Worm (Caenorhabditis elegans): ENCODE measurements around the gene C38C5.1.
A peak's percentile ranks its signal among the peaks of the same experiment; 100 is the strongest.

Gene C38C5.1

ce11 chrX:5518352-5518751 lies 39.5 kb upstream of the C38C5.1 start:
- TF ChIP-seq med-1 (GFP tag; optimal IDR thresholded peaks at IDR 0.05; ENCODE audit: insufficient read depth) (no peak), ref-1 (GFP tag; conservative IDR thresholded peaks at IDR 0.05) (no peak), klf-2 (GFP tag; conservative IDR thresholded peaks at IDR 0.05) (no peak), ztf-23 (GFP tag; IDR thresholded peaks at IDR 0.05) (no peak), ztf-29 (GFP tag; IDR thresholded peaks at IDR 0.05) (no peak), tab-1 (GFP tag; IDR thresholded peaks at IDR 0.05) (peak; percentile 60; the same call in 1 of the 2 replicates), flt-1 (GFP tag; IDR thresholded peaks at IDR 0.05) (no peak; the same call in 1 of the 2 replicates), cog-1 (tag; optimal IDR thresholded peaks at IDR 0.05) (peak; percentile 31), T22C8.4 (GFP tag; IDR thresholded peaks at IDR 0.05) (no peak)

- no peak for TF ChIP-seq cog-1 (tag; optimal IDR thresholded peaks at IDR 0.05)
These were observed 38.3 kb upstream of the C38C5.1 start for ce11 chrX:5519567-5519966.

ce11 chrX:5522769-5523601 lies 34.9 kb upstream of the C38C5.1 start, which contains the start of gene mboa-3:
Gene mboa-3 (minus strand): TSS chrX:5522819.
- no peak for TF ChIP-seq ztf-23 (GFP tag; IDR thresholded peaks at IDR 0.05)
- no peak for TF ChIP-seq klf-2 (GFP tag; conservative IDR thresholded peaks at IDR 0.05)
- TF ChIP-seq tab-1 (GFP tag; IDR thresholded peaks at IDR 0.05): no peak
- TF ChIP-seq med-1 (GFP tag; optimal IDR thresholded peaks at IDR 0.05; ENCODE audit: insufficient read depth): no peak
- no peak for TF ChIP-seq flt-1 (GFP tag; IDR thresholded peaks at IDR 0.05)
- TF ChIP-seq ztf-29 (GFP tag; IDR thresholded peaks at IDR 0.05): no peak
- no peak for TF ChIP-seq ref-1 (GFP tag; conservative IDR thresholded peaks at IDR 0.05)
- TF ChIP-seq cog-1 (tag; optimal IDR thresholded peaks at IDR 0.05): no peak
- TF ChIP-seq T22C8.4 (GFP tag; IDR thresholded peaks at IDR 0.05): no peak

- TF ChIP-seq cog-1 (tag; optimal IDR thresholded peaks at IDR 0.05) (no peak), T22C8.4 (GFP tag; IDR thresholded peaks at IDR 0.05) (no peak), ztf-23 (GFP tag; IDR thresholded peaks at IDR 0.05) (no peak), flt-1 (GFP tag; IDR thresholded peaks at IDR 0.05) (no peak), klf-2 (GFP tag; conservative IDR thresholded peaks at IDR 0.05) (no peak), tab-1 (GFP tag; IDR thresholded peaks at IDR 0.05) (no peak), ztf-29 (GFP tag; IDR thresholded peaks at IDR 0.05) (no peak), med-1 (GFP tag; optimal IDR thresholded peaks at IDR 0.05; ENCODE audit: insufficient read depth) (no peak), ref-1 (GFP tag; conservative IDR thresholded peaks at IDR 0.05) (no peak)
These were observed 33.6 kb upstream of the C38C5.1 start for ce11 chrX:5524260-5524659.

- TF ChIP-seq cog-1 (tag; optimal IDR thresholded peaks at IDR 0.05) (no peak), ztf-23 (GFP tag; IDR thresholded peaks at IDR 0.05) (no peak), T22C8.4 (GFP tag; IDR thresholded peaks at IDR 0.05) (no peak), klf-2 (GFP tag; conservative IDR thresholded peaks at IDR 0.05) (no peak), ref-1 (GFP tag; conservative IDR thresholded peaks at IDR 0.05) (no peak), ztf-29 (GFP tag; IDR thresholded peaks at IDR 0.05) (no peak), flt-1 (GFP tag; IDR thresholded peaks at IDR 0.05) (no peak), tab-1 (GFP tag; IDR thresholded peaks at IDR 0.05) (no peak), med-1 (GFP tag; optimal IDR thresholded peaks at IDR 0.05; ENCODE audit: insufficient read depth) (no peak)
These were observed 19.4 kb upstream of the C38C5.1 start, which contains the start of gene lgx-1 for ce11 chrX:5538416-5538815. Gene lgx-1 (minus strand): TSS chrX:5538516.

- no peak for TF ChIP-seq ztf-29 (GFP tag; IDR thresholded peaks at IDR 0.05)
- no peak for TF ChIP-seq tab-1 (GFP tag; IDR thresholded peaks at IDR 0.05)
- no peak for TF ChIP-seq med-1 (GFP tag; optimal IDR thresholded peaks at IDR 0.05; ENCODE audit: insufficient read depth)
- no peak for TF ChIP-seq ref-1 (GFP tag; conservative IDR thresholded peaks at IDR 0.05)
These were observed 14.2 kb upstream of the C38C5.1 start, which contains the start of gene C54G7.1 for ce11 chrX:5543651-5544050. Gene C54G7.1 (plus strand): TSS chrX:5543951.

- TF ChIP-seq ztf-29 (GFP tag; IDR thresholded peaks at IDR 0.05) (no peak), klf-2 (GFP tag; conservative IDR thresholded peaks at IDR 0.05) (no peak)
These were observed 10.0 kb upstream of the C38C5.1 start for ce11 chrX:5547828-5548227.

DNA sequence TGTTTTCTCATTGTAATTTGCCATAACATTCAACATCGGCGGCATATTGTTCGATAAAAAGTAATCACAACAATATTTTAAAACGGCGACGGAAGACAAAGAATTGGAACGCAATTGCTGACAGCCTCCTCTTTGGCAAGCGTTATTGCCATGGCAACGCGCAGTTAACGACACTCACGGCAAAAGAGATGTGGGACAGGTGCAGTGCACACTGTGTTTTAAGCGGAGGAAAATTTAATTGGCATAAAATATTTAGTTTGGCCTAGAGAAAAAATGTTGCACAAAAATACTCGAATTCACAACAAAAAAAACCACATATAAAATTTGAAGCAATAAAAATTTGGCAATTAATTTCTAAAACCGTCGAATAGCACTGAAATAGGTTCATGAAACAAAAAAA lies 5.2 kb upstream of the C38C5.1 start, which contains the start of gene ifta-1:
TSS of gene ifta-1 (minus strand) at position 101 of the 400 bp plus-strand sequence.
- TF ChIP-seq T22C8.4 (GFP tag; IDR thresholded peaks at IDR 0.05) (no peak), tab-1 (GFP tag; IDR thresholded peaks at IDR 0.05) (no peak), med-1 (GFP tag; optimal IDR thresholded peaks at IDR 0.05; ENCODE audit: insufficient read depth) (no peak), ztf-23 (GFP tag; IDR thresholded peaks at IDR 0.05) (no peak), flt-1 (GFP tag; IDR thresholded peaks at IDR 0.05) (no peak), ztf-29 (GFP tag; IDR thresholded peaks at IDR 0.05) (no peak), cog-1 (tag; optimal IDR thresholded peaks at IDR 0.05) (no peak), ref-1 (GFP tag; conservative IDR thresholded peaks at IDR 0.05) (no peak), klf-2 (GFP tag; conservative IDR thresholded peaks at IDR 0.05) (no peak)

DNA sequence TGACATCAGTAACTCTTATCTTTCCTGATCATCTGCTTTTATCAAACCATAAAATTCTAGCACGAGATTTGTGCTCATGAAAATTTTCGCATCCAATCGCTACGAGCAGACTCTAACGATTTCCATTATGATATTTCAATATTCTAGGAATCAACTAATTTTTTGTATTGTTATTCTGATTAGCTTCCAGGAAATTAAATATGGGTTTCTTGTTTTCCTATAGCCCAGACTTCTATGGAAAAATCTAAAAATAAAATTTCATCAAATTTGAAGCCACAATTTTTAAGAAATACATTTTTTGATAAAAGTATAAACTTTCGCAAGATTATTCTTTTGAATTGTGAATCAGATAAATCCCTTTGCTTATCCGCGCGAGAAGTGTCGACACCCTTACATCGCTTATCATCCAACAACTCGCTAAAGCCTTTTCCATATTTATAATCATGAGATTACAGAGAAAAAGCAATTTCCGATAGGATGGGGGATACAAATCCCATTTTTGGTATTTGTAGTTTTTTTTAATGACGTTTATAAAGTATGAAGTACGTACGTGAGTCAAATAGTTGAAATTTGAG lies 2.7 kb upstream of the C38C5.1 start:
- no peak for TF ChIP-seq flt-1 (GFP tag; IDR thresholded peaks at IDR 0.05)
- TF ChIP-seq cog-1 (tag; optimal IDR thresholded peaks at IDR 0.05): no peak
- TF ChIP-seq med-1 (GFP tag; optimal IDR thresholded peaks at IDR 0.05; ENCODE audit: insufficient read depth): no peak
- TF ChIP-seq klf-2 (GFP tag; conservative IDR thresholded peaks at IDR 0.05): no peak
- TF ChIP-seq T22C8.4 (GFP tag; IDR thresholded peaks at IDR 0.05): no peak
- no peak for TF ChIP-seq ref-1 (GFP tag; conservative IDR thresholded peaks at IDR 0.05)
- no peak for TF ChIP-seq ztf-29 (GFP tag; IDR thresholded peaks at IDR 0.05)
- no peak for TF ChIP-seq ztf-23 (GFP tag; IDR thresholded peaks at IDR 0.05)

DNA sequence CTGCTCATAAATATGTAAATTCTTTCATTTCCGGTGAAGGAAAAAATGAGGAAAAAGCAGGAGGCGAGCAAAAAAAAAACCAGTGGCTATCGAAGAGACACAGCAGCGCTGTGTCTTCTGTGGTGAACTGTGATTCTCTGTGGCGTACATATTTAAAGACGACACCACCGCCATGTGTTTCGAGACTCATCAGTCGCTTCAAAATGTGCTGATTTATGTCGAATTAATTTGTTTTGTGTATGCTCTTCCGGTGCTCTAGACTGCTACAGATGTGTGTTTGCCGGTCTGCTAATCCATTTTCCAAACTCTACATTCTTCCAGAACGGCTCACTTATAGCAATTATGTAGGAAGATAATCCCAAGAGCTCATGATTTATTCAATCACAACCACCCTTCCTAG lies 7.6 kb downstream of the C38C5.1 start:
- TF ChIP-seq cog-1 (tag; optimal IDR thresholded peaks at IDR 0.05) (no peak), med-1 (GFP tag; optimal IDR thresholded peaks at IDR 0.05; ENCODE audit: insufficient read depth) (no peak), ztf-23 (GFP tag; IDR thresholded peaks at IDR 0.05) (no peak), klf-2 (GFP tag; conservative IDR thresholded peaks at IDR 0.05) (no peak), T22C8.4 (GFP tag; IDR thresholded peaks at IDR 0.05) (no peak), flt-1 (GFP tag; IDR thresholded peaks at IDR 0.05) (no peak), ref-1 (GFP tag; conservative IDR thresholded peaks at IDR 0.05) (no peak), ztf-29 (GFP tag; IDR thresholded peaks at IDR 0.05) (no peak), tab-1 (GFP tag; IDR thresholded peaks at IDR 0.05) (no peak)
